Worm (Caenorhabditis elegans): ENCODE results near the gene DH11.5.

DH11.5 gene

DNA sequence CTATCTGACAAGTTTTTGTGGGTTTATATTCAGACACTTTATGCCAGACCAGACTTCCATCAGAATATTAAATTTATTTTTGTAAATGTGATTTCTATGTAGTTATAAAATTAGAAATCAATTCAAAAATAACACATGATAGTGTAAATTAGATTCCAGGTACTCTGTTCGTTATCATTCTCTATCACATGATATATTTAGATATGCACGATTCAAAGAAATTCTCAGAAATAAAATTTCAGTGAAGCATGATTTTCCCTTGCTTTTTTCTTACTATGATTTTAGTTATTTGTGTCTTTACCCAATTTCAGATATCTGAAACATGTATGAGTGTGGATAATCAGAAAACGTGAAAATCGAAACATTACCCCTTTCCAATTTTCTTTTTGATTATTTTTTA lies 1.1 kb downstream of the DH11.5 start:
- TF ChIP-seq fkh-10 (GFP tag; optimal IDR thresholded peaks at IDR 0.05): no peak
- TF ChIP-seq ceh-30 (tag; optimal IDR thresholded peaks at IDR 0.05): no peak
- no peak for TF ChIP-seq ceh-19 (GFP tag; optimal IDR thresholded peaks at IDR 0.05)
- no peak for TF ChIP-seq elt-4 (tag; optimal IDR thresholded peaks at IDR 0.05)
- no peak for TF ChIP-seq eyg-1 (tag; optimal IDR thresholded peaks at IDR 0.05)
- no peak for TF ChIP-seq tbx-7 (tag; optimal IDR thresholded peaks at IDR 0.05)
- no peak for TF ChIP-seq lin-11 (tag; optimal IDR thresholded peaks at IDR 0.05)
- TF ChIP-seq C08G9.2 (tag; optimal IDR thresholded peaks at IDR 0.05): no peak
- TF ChIP-seq Y22D7AL.16 (tag; optimal IDR thresholded peaks at IDR 0.05): no peak
- TF ChIP-seq zip-5 (tag; optimal IDR thresholded peaks at IDR 0.05): no peak

DNA sequence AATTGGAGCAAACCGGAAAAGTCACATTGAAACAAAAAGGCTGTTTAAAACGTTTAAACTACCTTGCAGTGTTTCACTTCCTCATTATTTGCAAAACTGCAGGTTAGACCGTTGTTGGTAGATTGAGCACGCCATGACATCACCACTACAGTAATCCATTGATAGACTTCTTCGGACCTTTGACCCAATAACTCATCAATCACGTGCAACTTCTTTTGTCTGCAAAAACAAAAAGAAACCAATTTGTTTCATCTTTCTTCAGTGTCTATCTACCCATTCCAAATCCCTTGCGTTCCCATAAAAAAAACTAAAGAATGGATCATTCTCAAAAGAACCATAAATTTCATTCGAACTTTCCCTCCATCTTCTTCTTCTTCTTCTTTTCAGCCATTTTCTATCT lies 4.7 kb downstream of the DH11.5 start:
- TF ChIP-seq pax-1 (tag; optimal IDR thresholded peaks at IDR 0.05) (no peak), pha-4 (tag; optimal IDR thresholded peaks at IDR 0.05) (no peak), ahr-1 (tag; optimal IDR thresholded peaks at IDR 0.05) (no peak), pag-3 (tag; optimal IDR thresholded peaks at IDR 0.05; ENCODE audit: borderline replicate concordance) (no peak), dve-1 (tag; optimal IDR thresholded peaks at IDR 0.05) (no peak), pha-2 (tag; optimal IDR thresholded peaks at IDR 0.05) (no peak), K02D7.2 (tag; optimal IDR thresholded peaks at IDR 0.05) (no peak), fax-1 (tag; optimal IDR thresholded peaks at IDR 0.05) (no peak), zip-5 (tag; optimal IDR thresholded peaks at IDR 0.05) (no peak), ceh-22 (tag; optimal IDR thresholded peaks at IDR 0.05) (no peak), ets-4 (tag; optimal IDR thresholded peaks at IDR 0.05) (no peak), hlh-13 (GFP tag; optimal IDR thresholded peaks at IDR 0.05) (no peak), sox-2 (GFP tag; IDR thresholded peaks at IDR 0.05) (no peak), ama-1 (optimal IDR thresholded peaks at IDR 0.05) (no peak), F13H6.1 (tag; optimal IDR thresholded peaks at IDR 0.05) (no peak), hlh-6 (tag; optimal IDR thresholded peaks at IDR 0.05) (no peak), ceh-48 (tag; optimal IDR thresholded peaks at IDR 0.05) (no peak), elt-2 (tag; optimal IDR thresholded peaks at IDR 0.05) (no peak)

DNA sequence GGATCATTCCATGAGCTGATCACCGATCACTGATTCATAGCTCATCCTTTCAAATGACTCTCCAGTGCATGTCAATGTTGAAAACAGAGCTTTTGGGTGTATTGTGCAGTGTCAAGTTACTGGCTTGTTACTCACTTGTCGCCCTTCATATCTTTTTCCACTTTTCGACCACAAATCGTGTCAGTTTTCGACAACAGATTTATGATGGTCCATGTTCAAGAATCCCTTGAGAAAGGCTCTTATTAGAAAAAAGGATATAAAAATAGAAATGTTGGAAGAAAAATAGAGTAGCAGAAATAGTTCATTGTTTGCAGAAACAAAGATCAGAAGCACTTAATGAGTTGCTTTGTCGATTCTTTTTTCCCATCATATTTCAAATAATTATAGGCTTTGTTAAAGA lies 7.0 kb downstream of the DH11.5 start:
- TF ChIP-seq hlh-8 (tag; optimal IDR thresholded peaks at IDR 0.05): no peak
- no peak for TF ChIP-seq ceh-14 (tag; optimal IDR thresholded peaks at IDR 0.05)

DNA sequence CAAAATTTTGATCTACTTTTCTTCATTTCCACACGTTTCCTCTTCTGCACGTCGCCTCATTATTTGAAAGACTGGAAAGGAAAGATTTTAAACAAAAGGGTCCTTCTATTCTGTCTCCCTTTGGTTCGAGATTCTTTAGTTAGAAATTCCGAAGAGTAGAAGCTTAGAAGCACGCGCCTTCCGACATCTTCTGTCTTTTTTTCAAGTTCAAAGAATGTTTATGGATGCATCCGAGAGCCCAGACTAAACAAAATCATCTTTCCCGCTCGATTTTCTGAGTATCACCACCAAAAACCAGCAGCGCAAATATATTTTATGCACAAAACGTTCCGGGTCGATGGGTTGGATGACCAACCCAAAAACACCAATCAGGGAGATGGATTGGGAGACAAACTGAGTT lies 7.7 kb downstream of the DH11.5 start:
- TF ChIP-seq ztf-16 (tag; optimal IDR thresholded peaks at IDR 0.05): no peak
- no peak for TF ChIP-seq nhr-11 (tag; optimal IDR thresholded peaks at IDR 0.05)
- TF ChIP-seq tbx-2 (tag; optimal IDR thresholded peaks at IDR 0.05): no peak
- TF ChIP-seq nhr-232 (tag; optimal IDR thresholded peaks at IDR 0.05): no peak
- no peak for TF ChIP-seq ceh-19 (GFP tag; optimal IDR thresholded peaks at IDR 0.05)
- TF ChIP-seq K09A11.1 (tag; optimal IDR thresholded peaks at IDR 0.05; ENCODE audit: insufficient read depth): no peak
- TF ChIP-seq ceh-24 (tag; optimal IDR thresholded peaks at IDR 0.05): no peak
- TF ChIP-seq hlh-30 (tag; optimal IDR thresholded peaks at IDR 0.05; ENCODE audit: insufficient read depth): no peak
- TF ChIP-seq dve-1 (tag; optimal IDR thresholded peaks at IDR 0.05): no peak
- TF ChIP-seq ceh-14 (tag; optimal IDR thresholded peaks at IDR 0.05): no peak
- no peak for TF ChIP-seq lim-6 (tag; optimal IDR thresholded peaks at IDR 0.05)
- no peak for TF ChIP-seq pha-4 (tag; optimal IDR thresholded peaks at IDR 0.05)
- TF ChIP-seq sox-4 (tag; optimal IDR thresholded peaks at IDR 0.05): no peak

DNA sequence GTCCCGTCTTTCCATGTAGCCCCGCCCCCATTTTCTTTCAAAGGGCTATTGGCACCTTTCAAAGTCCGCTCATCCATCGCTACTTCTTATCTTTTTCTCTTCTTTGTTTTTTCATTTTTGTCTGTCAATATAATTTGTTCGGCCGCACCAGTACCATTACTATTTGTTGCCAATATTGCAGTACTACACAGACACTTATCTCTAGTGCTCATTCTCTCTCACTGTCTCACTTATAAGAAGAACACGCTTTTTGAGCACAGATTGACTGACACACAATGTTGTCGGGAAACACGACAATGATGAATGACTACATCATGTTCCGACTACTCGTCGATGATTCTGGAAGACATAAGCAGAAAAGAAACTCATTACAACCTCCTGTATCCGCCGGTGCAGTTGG lies 8.6 kb downstream of the DH11.5 start:
- no peak for TF ChIP-seq ztf-16 (tag; optimal IDR thresholded peaks at IDR 0.05)
- TF ChIP-seq ama-1 (optimal IDR thresholded peaks at IDR 0.05): no peak
- TF ChIP-seq ceh-31 (tag; optimal IDR thresholded peaks at IDR 0.05): no peak

All from whole organism, late embryonic.